Fruit fly (Drosophila melanogaster) whole organism, embryonic: Measurements from ENCODE around the gene Jon66Cii.
A peak's percentile ranks its signal among the peaks of the same experiment; 100 is the strongest.

Experiments
- Antp ChIP-seq: fragments of 200-800 bp; sonication (Bioruptor generic); optimal IDR thresholded peaks from 3 replicates; lab custom pipeline; 2016; ENCODE audit warnings: missing biosample characterization, missing genetic modification characterization
- Bgb ChIP-seq: fragments of 200-800 bp; sonication (Bioruptor generic); IDR thresholded peaks from 2 replicates; pipeline ENCODE4 v1.3.6; 2022; ENCODE audit warnings: missing biosample characterization, missing genetic modification characterization; ENCODE audit not compliant: partially characterized antibody
- Bteb2 ChIP-seq: fragments of 200-800 bp; sonication (Bioruptor generic); optimal IDR thresholded peaks from 2 replicates; lab custom pipeline; 2016; ENCODE audit warnings: missing biosample characterization, missing genetic modification characterization
- CG10321 ChIP-seq: fragments of 200-800 bp; sonication (Bioruptor generic); IDR thresholded peaks from 2 replicates; pipeline ENCODE4 v1.3.6; 2022; ENCODE audit warnings: missing biosample characterization, missing genetic modification characterization
- CG10959 ChIP-seq: fragments of 200-800 bp; sonication (Bioruptor generic); IDR thresholded peaks from 2 replicates; pipeline ENCODE4 v1.3.6; 2022; ENCODE audit warnings: missing biosample characterization, missing genetic modification characterization
- CG11398 ChIP-seq: fragments of 200-800 bp; sonication (Bioruptor generic); optimal IDR thresholded peaks from 2 replicates; lab custom pipeline; 2016; ENCODE audit warnings: missing biosample characterization, missing genetic modification characterization
- CG12219 ChIP-seq: fragments of 200-800 bp; sonication (Bioruptor generic); optimal IDR thresholded peaks from 3 replicates; lab custom pipeline; 2018; ENCODE audit warnings: missing biosample characterization, mild to moderate bottlenecking, missing genetic modification characterization
- CG12942 ChIP-seq: fragments of 200-800 bp; sonication (Bioruptor generic); optimal IDR thresholded peaks from 3 replicates; lab custom pipeline; 2016; ENCODE audit warnings: missing biosample characterization, missing genetic modification characterization
- CG13775 ChIP-seq: fragments of 200-800 bp; sonication (Bioruptor generic); optimal IDR thresholded peaks from 3 replicates; lab custom pipeline; 2017; ENCODE audit warnings: missing biosample characterization, mild to moderate bottlenecking, missing genetic modification characterization
- CG15696 ChIP-seq: fragments of 200-800 bp; sonication (Bioruptor generic); optimal IDR thresholded peaks from 2 replicates; lab custom pipeline; 2019; ENCODE audit warnings: missing biosample characterization, mild to moderate bottlenecking, missing genetic modification characterization, moderate library complexity
- CG1602 ChIP-seq: fragments of 200-800 bp; sonication (Bioruptor generic); optimal IDR thresholded peaks from 3 replicates; lab custom pipeline; 2016; ENCODE audit warnings: missing biosample characterization, missing genetic modification characterization
- CG18262 ChIP-seq: fragments of 200-800 bp; optimal IDR thresholded peaks from 3 replicates; lab custom pipeline; 2019; ENCODE audit warnings: missing biosample characterization, mild to moderate bottlenecking, missing genetic modification characterization, moderate library complexity
- CG2199 ChIP-seq: fragments of 200-800 bp; sonication (Bioruptor generic); IDR thresholded peaks from 3 replicates; pipeline ENCODE4 v1.3.6; 2022; ENCODE audit warnings: missing biosample characterization, missing genetic modification characterization
- CG30431 ChIP-seq: fragments of 200-800 bp; sonication (Bioruptor generic); optimal IDR thresholded peaks from 2 replicates; lab custom pipeline; 2017; ENCODE audit warnings: missing biosample characterization, missing genetic modification characterization
- CG3163 ChIP-seq: fragments of 200-800 bp; sonication (Bioruptor generic); optimal IDR thresholded peaks from 3 replicates; lab custom pipeline; 2016; ENCODE audit warnings: missing biosample characterization, missing genetic modification characterization
- CG3281 ChIP-seq: fragments of 200-800 bp; sonication (Bioruptor generic); optimal IDR thresholded peaks from 3 replicates; lab custom pipeline; 2017; ENCODE audit warnings: missing biosample characterization, mild to moderate bottlenecking, missing genetic modification characterization
- CG34422 ChIP-seq: fragments of 200-800 bp; sonication (Bioruptor generic); IDR thresholded peaks from 3 replicates; pipeline ENCODE4 v1.3.6; 2022; ENCODE audit warnings: missing biosample characterization, missing genetic modification characterization
- CG4360 ChIP-seq: fragments of 200-800 bp; sonication (Bioruptor generic); IDR thresholded peaks from 2 replicates; pipeline ENCODE4 v1.3.6; 2022; ENCODE audit warnings: missing biosample characterization, missing genetic modification characterization
- CG7745 ChIP-seq: fragments of 200-800 bp; sonication (Bioruptor generic); optimal IDR thresholded peaks from 2 replicates; lab custom pipeline; 2018; ENCODE audit warnings: missing biosample characterization, mild to moderate bottlenecking, missing genetic modification characterization, moderate library complexity
- CG8924 ChIP-seq: fragments of 200-800 bp; optimal IDR thresholded peaks from 3 replicates; lab custom pipeline; 2019; ENCODE audit warnings: missing biosample characterization, mild to moderate bottlenecking, missing genetic modification characterization, moderate library complexity
- CG9437 ChIP-seq: fragments of 200-800 bp; sonication (Bioruptor generic); optimal IDR thresholded peaks from 2 replicates; lab custom pipeline; 2018; ENCODE audit warnings: missing biosample characterization, mild to moderate bottlenecking, missing genetic modification characterization
- Dad ChIP-seq: fragments of 200-800 bp; sonication (Bioruptor generic); optimal IDR thresholded peaks from 3 replicates; lab custom pipeline; 2016; ENCODE audit warnings: missing biosample characterization, missing genetic modification characterization
- Dfd ChIP-seq, 2 experiments: fragments of >200 bp; optimal IDR thresholded peaks; 2 replicates each; lab custom pipeline; 2017; ENCODE audit warnings: missing biosample characterization in 2 of 2, missing genetic modification characterization in 2 of 2
- Fer3 ChIP-seq: fragments of 200-800 bp; sonication (Bioruptor generic); optimal IDR thresholded peaks from 2 replicates; lab custom pipeline; 2018; ENCODE audit warnings: missing biosample characterization, mild to moderate bottlenecking, missing genetic modification characterization, moderate library complexity
- HHEX ChIP-seq: fragments of 200-800 bp; sonication (Bioruptor generic); optimal IDR thresholded peaks from 3 replicates; lab custom pipeline; 2017; ENCODE audit warnings: missing biosample characterization, mild to moderate bottlenecking, missing genetic modification characterization, missing genetic modification reagents
- HLH4C ChIP-seq: fragments of 200-800 bp; sonication (Bioruptor generic); IDR thresholded peaks from 3 replicates; pipeline ENCODE4 v1.3.6; 2022; ENCODE audit warnings: missing biosample characterization, missing genetic modification characterization; ENCODE audit not compliant: partially characterized antibody
- Hey ChIP-seq: fragments of 200-800 bp; sonication (Bioruptor generic); optimal IDR thresholded peaks from 3 replicates; lab custom pipeline; 2018; ENCODE audit warnings: missing biosample characterization, mild to moderate bottlenecking, missing genetic modification characterization
- Meics ChIP-seq: fragments of 200-800 bp; sonication (Bioruptor generic); optimal IDR thresholded peaks from 2 replicates; lab custom pipeline; 2017; ENCODE audit warnings: missing biosample characterization, mild to moderate bottlenecking, missing genetic modification characterization
- Mes4 ChIP-seq: fragments of 200-800 bp; sonication (Bioruptor generic); optimal IDR thresholded peaks from 2 replicates; lab custom pipeline; 2016; ENCODE audit warnings: missing biosample characterization, missing genetic modification characterization
- NfI ChIP-seq: fragments of 200-800 bp; sonication (Bioruptor generic); optimal IDR thresholded peaks from 3 replicates; lab custom pipeline; 2018; ENCODE audit warnings: missing biosample characterization, mild to moderate bottlenecking, missing genetic modification characterization, moderate library complexity
- Oli ChIP-seq: fragments of 200-800 bp; sonication (Bioruptor generic); optimal IDR thresholded peaks from 2 replicates; lab custom pipeline; 2018; ENCODE audit warnings: missing biosample characterization, mild to moderate bottlenecking, missing genetic modification characterization, moderate library complexity
- Opbp ChIP-seq: fragments of 200-800 bp; sonication (Bioruptor generic); IDR thresholded peaks from 3 replicates; pipeline ENCODE4 v1.3.6; 2022; ENCODE audit warnings: missing biosample characterization, missing genetic modification characterization; ENCODE audit not compliant: partially characterized antibody
- Taf1 ChIP-seq: fragments of 200-800 bp; sonication (Bioruptor generic); IDR thresholded peaks from 2 replicates; pipeline ENCODE4 v1.3.6; 2022; ENCODE audit warnings: missing biosample characterization, missing genetic modification characterization
- ab ChIP-seq: fragments of 200-800 bp; sonication (Bioruptor generic); optimal IDR thresholded peaks from 2 replicates; lab custom pipeline; 2016; ENCODE audit warnings: missing biosample characterization, missing genetic modification characterization
- bbx ChIP-seq: fragments of 200-800 bp; sonication (Bioruptor generic); IDR thresholded peaks from 2 replicates; pipeline ENCODE4 v1.3.6; 2022; ENCODE audit warnings: missing biosample characterization, missing genetic modification characterization; ENCODE audit not compliant: partially characterized antibody
- cas ChIP-seq: fragments of 200-800 bp; sonication (Bioruptor generic); IDR thresholded peaks from 2 replicates; pipeline ENCODE4 v1.3.6; 2022; ENCODE audit warnings: missing biosample characterization, missing genetic modification characterization
- chif ChIP-seq, 2 experiments: fragments of 200-800 bp; sonication (Bioruptor generic); optimal IDR thresholded peaks; 3 replicates each; lab custom pipeline; 2016; ENCODE audit warnings: missing biosample characterization in 2 of 2, missing genetic modification characterization in 2 of 2
- chn ChIP-seq: fragments of 200-800 bp; sonication (Bioruptor generic); optimal IDR thresholded peaks from 2 replicates; lab custom pipeline; 2016; ENCODE audit warnings: missing biosample characterization, missing genetic modification characterization
- dimm ChIP-seq: fragments of 200-800 bp; sonication (Bioruptor generic); IDR thresholded peaks from 2 replicates; pipeline ENCODE4 v1.3.6; 2022; ENCODE audit warnings: missing biosample characterization, missing genetic modification characterization
- ewg ChIP-seq: fragments of 200-800 bp; sonication (Bioruptor generic); optimal IDR thresholded peaks from 3 replicates; lab custom pipeline; 2017; ENCODE audit warnings: mild to moderate bottlenecking, missing biosample characterization, missing genetic modification reagents, missing genetic modification characterization
- eyg ChIP-seq: fragments of 200-800 bp; sonication (Bioruptor generic); optimal IDR thresholded peaks from 3 replicates; lab custom pipeline; 2016; ENCODE audit warnings: missing biosample characterization, missing genetic modification characterization
- jing ChIP-seq: fragments of 200-800 bp; sonication (Bioruptor generic); optimal IDR thresholded peaks from 2 replicates; lab custom pipeline; 2018; ENCODE audit warnings: missing biosample characterization, mild to moderate bottlenecking, missing genetic modification characterization
- lola ChIP-seq, 3 experiments: fragments of >200 bp in 2 of 3; fragments of 200-800 bp in 1 of 3; sonication (Bioruptor generic) in 1 of 3; optimal IDR thresholded peaks; 2 replicates each; lab custom pipeline; 2017 to 2019; ENCODE audit warnings: missing biosample characterization in 3 of 3, missing genetic modification characterization in 3 of 3, mild to moderate bottlenecking in 1 of 3, moderate library complexity in 1 of 3
- org-1 ChIP-seq: fragments of 200-800 bp; sonication (Bioruptor generic); optimal IDR thresholded peaks from 2 replicates; lab custom pipeline; 2017; ENCODE audit warnings: missing biosample characterization, missing genetic modification characterization
- prd ChIP-seq, 3 experiments: fragments of >200 bp in 2 of 3; fragments of 200-800 bp in 1 of 3; sonication (Bioruptor generic) in 1 of 3; optimal IDR thresholded peaks in 2 of 3; IDR thresholded peaks in 1 of 3; 2 replicates in 2 of 3; 3 replicates in 1 of 3; pipeline versions ENCODE4 v1.3.6 to Lab custom; 2017 to 2022; ENCODE audit warnings: missing biosample characterization in 1 of 3, missing genetic modification characterization in 1 of 3
- sc ChIP-seq, 3 experiments: fragments of >200 bp in 2 of 3; fragments of 200-800 bp in 1 of 3; sonication (Bioruptor generic) in 1 of 3; optimal IDR thresholded peaks; 2 replicates in 2 of 3; 3 replicates in 1 of 3; lab custom pipeline; 2017; ENCODE audit warnings: mild to moderate bottlenecking in 1 of 3, missing biosample characterization in 1 of 3, missing genetic modification characterization in 1 of 3, missing genetic modification reagents in 1 of 3
- sim ChIP-seq: fragments of 200-800 bp; sonication (Bioruptor generic); IDR thresholded peaks from 2 replicates; pipeline ENCODE4 v1.3.6; 2022; ENCODE audit warnings: missing biosample characterization, missing genetic modification characterization
- tna ChIP-seq: fragments of 200-800 bp; sonication (Bioruptor generic); IDR thresholded peaks from 2 replicates; pipeline ENCODE4 v1.3.6; 2022; ENCODE audit warnings: missing biosample characterization, missing genetic modification characterization; ENCODE audit not compliant: partially characterized antibody
- yki ChIP-seq: fragments of >200 bp; optimal IDR thresholded peaks from 3 replicates; lab custom pipeline; 2018

Jon66Cii gene

dm6 chr3L:8395630-8396168 is 2.2 kb upstream of the Jon66Cii start, which contains the start of gene CG7120 (continued):
- peak; percentile 34 for TF ChIP-seq Mes4 (GFP tag; lab: Kevin White, UChicago)
- TF ChIP-seq Taf1 (GFP tag; lab: Robert Waterston, UW): no peak
- no peak for TF ChIP-seq ab (GFP tag; lab: Kevin White, UChicago)
- no peak for TF ChIP-seq Dfd (GFP tag; optimal IDR thresholded peaks at IDR 0.05; lab: Kevin White, UChicago)
- TF ChIP-seq HHEX (GFP tag; lab: Kevin White, UChicago): peak; percentile 1
- TF ChIP-seq CG12219 (GFP tag; lab: Kevin White, UChicago): peak; percentile 31
- peak; percentile 34 for TF ChIP-seq CG13775 (GFP tag; lab: Kevin White, UChicago)
- no peak for TF ChIP-seq CG3281 (GFP tag; lab: Kevin White, UChicago)
- TF ChIP-seq CG30431: peak; percentile 36
- peak; percentile 37 for TF ChIP-seq Antp (GFP tag; lab: Kevin White, UChicago)
- TF ChIP-seq Hey: no peak
- TF ChIP-seq lola (GFP tag; optimal IDR thresholded peaks at IDR 0.05; lab: Kevin White, UChicago): peak in 1 of 3 experiments; percentile 72
- TF ChIP-seq prd (optimal IDR thresholded peaks at IDR 0.05; lab: Kevin White, UChicago): no peak
- TF ChIP-seq prd (GFP tag; IDR thresholded peaks at IDR 0.05; lab: Robert Waterston, UW): peak; percentile 55; the same call in 2 of the 3 replicates
- peak; percentile 6; the same call in 1 of the 3 replicates for TF ChIP-seq Opbp (GFP tag; lab: Robert Waterston, UW)
- TF ChIP-seq Dad (GFP tag; lab: Kevin White, UChicago): no peak
- TF ChIP-seq tna (GFP tag; lab: Robert Waterston, UW): no peak; the same call in 1 of the 2 replicates
- TF ChIP-seq Oli: peak; percentile 67
- no peak for TF ChIP-seq dimm (GFP tag; lab: Robert Waterston, UW)
- peak; percentile 14 for TF ChIP-seq CG12942 (GFP tag; lab: Kevin White, UChicago)
- peak; percentile 21 for TF ChIP-seq org-1
- TF ChIP-seq CG1602: peak; percentile 39
- no peak for TF ChIP-seq CG3163
- peak; percentile 54 for TF ChIP-seq CG9437 (GFP tag; lab: Kevin White, UChicago)
- TF ChIP-seq CG18262 (tag; lab: Kevin White, UChicago): peak; percentile 68
- TF ChIP-seq sim (GFP tag; lab: Robert Waterston, UW): peak; percentile 32; the same call in 1 of the 2 replicates
- peak; percentile 33 for TF ChIP-seq CG8924 (tag; lab: Kevin White, UChicago)
- TF ChIP-seq chif (GFP tag; optimal IDR thresholded peaks at IDR 0.05; lab: Kevin White, UChicago): peak; percentile 20 to 66
- TF ChIP-seq Meics: peak; percentile 50
- TF ChIP-seq jing (GFP tag; lab: Kevin White, UChicago): peak; percentile 28
- peak; percentile 54 for TF ChIP-seq ewg (GFP tag; lab: Kevin White, UChicago)
- peak; percentile 53 for TF ChIP-seq chn
- no peak for TF ChIP-seq CG7745 (tag; lab: Kevin White, UChicago)
- TF ChIP-seq CG10321 (GFP tag; lab: Robert Waterston, UW): no peak
- no peak for TF ChIP-seq Bgb (GFP tag; lab: Robert Waterston, UW)
- TF ChIP-seq CG15696 (tag; lab: Kevin White, UChicago): no peak
- TF ChIP-seq sc (optimal IDR thresholded peaks at IDR 0.05; lab: Kevin White, UChicago): no peak
- peak; percentile 39 for TF ChIP-seq sc (GFP tag; optimal IDR thresholded peaks at IDR 0.05; lab: Kevin White, UChicago)
- TF ChIP-seq NfI (GFP tag; lab: Kevin White, UChicago): peak; percentile 45
- TF ChIP-seq Bteb2: peak; percentile 49
- peak; percentile 67; the same call in 1 of the 3 replicates for TF ChIP-seq HLH4C (GFP tag; lab: Robert Waterston, UW)
- no peak for TF ChIP-seq bbx (GFP tag; lab: Robert Waterston, UW)
- no peak for TF ChIP-seq cas
- TF ChIP-seq CG2199: no peak
- TF ChIP-seq yki (lab: Kevin White, UChicago): no peak
- TF ChIP-seq Fer3 (tag; lab: Kevin White, UChicago): peak; percentile 18
- TF ChIP-seq CG10959 (GFP tag; lab: Robert Waterston, UW): no peak
- peak; percentile 53 for TF ChIP-seq CG4360
- TF ChIP-seq eyg (GFP tag; lab: Kevin White, UChicago): no peak
- 0 out of 3 replicates have a peak, but pooled peaks have one; percentile 29 for TF ChIP-seq CG34422 (GFP tag; lab: Robert Waterston, UW)
- TF ChIP-seq CG11398 (GFP tag; lab: Kevin White, UChicago): no peak
